Fruit fly (Drosophila melanogaster) whole organism, larva: Measurements from ENCODE around the gene CG43980.

Source experiments
- noc ChIP-seq: fragments of 200-800 bp; sonication (Bioruptor generic); optimal IDR thresholded peaks from 3 replicates; lab custom pipeline; 2019; ENCODE audit warnings: missing biosample characterization, mild to moderate bottlenecking, missing genetic modification characterization, moderate library complexity

Gene CG43980

DNA sequence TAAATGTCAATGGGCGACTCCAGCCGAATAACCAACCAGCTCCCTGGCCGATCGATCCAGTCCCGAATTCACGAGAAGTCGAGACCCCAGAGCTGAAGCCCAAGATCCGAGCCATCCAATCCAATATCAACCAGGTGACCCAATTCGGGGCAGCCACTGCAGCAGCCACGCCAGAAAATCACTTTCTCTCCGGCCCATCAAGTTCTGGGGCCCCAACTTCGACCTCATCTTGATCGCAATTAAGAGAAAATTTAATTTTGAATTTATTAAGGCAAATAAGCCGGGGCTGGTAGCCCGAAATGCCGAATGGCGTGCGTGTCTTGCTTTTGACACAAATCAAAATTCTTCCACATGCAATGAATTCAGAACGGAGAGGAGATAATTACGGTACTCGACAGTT, 3.1 kb downstream of the CG43980 start:
- no peak for TF ChIP-seq noc (tag; lab: Kevin White, UChicago)

DNA sequence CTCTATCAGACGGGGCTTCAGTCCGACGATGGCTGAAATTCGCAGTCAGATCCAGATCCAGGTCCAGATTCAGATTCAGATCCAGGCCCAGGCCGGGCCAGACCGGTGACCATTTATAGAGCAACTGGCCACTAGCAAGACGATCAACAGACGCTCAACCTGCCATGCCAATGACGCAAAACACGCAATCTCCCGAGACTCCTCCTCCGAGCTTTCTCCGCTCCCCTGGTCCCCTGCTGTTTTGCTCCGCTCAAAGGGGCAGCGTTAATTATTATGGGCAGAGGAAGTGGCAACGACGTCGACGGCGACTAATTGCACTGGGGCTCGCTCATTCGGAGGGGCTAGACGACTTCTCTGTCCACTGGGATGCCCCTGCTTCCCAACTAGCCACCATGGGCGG, 6.7 kb downstream of the CG43980 start:
- TF ChIP-seq noc (tag; lab: Kevin White, UChicago) = no peak

DNA sequence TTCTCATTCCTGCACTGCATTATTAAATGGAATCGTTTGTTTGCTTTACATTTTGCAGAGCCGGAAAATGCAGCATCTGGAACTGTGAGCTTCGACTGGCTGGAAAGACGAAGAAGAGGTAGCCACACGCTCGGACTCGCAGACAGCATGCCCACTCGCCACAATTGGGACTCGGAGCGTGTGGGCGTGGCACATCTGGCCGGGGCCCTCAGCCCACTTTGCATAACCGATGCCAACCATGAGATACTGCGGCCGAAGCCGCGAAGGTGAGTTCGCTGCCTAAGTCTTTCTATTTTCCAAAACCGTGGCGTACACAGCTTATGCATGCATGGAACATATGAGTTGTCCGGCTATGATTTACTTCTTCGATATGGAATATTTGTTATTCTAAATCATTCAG, 7.4 kb downstream of the CG43980 start:
- no peak for TF ChIP-seq noc (tag; lab: Kevin White, UChicago)

DNA sequence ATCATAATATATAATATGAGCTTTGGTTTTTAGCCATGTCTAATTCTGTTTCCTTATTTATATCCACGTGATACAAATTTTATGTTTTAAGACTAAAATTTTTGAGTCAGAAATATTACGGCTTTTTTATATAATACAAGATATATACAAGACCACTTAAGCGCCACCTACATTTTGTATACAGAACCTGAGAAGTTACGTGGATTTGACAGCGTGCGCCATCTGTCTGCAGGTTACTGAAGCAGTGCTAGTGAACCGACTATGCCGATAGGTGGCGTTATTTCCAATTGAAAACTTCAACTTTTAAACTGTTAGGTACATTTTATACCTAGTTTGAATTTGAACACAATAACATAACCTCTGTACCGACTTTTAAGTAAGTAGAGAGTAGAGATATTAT, 8.0 kb downstream of the CG43980 start:
- no peak for TF ChIP-seq noc (tag; lab: Kevin White, UChicago)

DNA sequence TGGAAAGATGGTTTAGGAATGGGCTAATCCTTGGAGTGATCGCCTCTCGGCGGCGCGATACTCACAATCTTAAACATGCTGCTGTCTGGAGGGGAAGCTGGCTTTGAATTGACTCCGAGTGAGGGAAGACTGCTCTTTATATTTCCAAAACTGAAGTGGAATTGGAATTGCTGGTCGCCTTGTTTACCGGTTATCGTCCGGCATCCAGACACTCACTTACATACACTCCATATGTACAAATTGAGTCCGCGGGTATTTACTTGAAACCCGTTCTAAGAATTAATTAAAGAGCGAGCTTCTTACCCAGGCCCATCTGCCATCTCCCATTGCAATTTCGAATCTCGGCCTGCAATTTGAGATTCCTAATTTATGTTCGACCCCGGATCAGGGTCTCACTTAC, 22.1 kb downstream of the CG43980 start, which contains the start of gene Cpr78E:
Cpr78E (minus strand) TSS at position 101 of the 400 bp plus-strand sequence.
- TF ChIP-seq noc (tag; lab: Kevin White, UChicago) = no peak

DNA sequence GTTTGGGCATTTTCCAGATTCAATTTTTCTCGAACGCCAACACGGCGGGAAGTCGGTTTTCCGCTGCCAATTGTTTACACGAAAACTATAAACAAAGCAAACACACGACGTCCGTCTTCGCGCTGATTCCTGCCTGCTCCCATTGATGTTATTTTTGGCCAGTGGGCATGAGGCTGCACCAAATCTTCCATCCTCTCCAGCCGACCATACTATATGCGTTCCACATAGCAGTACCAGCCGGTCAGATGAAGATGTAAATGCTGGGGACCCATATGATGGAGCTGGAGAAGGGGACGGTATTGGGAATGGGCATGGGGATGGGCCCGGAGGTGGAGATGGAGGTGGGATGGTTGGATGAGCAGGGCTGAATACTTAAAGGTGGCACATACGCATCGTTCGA, 22.8 kb downstream of the CG43980 start:
- TF ChIP-seq noc (tag; lab: Kevin White, UChicago) = no peak

DNA sequence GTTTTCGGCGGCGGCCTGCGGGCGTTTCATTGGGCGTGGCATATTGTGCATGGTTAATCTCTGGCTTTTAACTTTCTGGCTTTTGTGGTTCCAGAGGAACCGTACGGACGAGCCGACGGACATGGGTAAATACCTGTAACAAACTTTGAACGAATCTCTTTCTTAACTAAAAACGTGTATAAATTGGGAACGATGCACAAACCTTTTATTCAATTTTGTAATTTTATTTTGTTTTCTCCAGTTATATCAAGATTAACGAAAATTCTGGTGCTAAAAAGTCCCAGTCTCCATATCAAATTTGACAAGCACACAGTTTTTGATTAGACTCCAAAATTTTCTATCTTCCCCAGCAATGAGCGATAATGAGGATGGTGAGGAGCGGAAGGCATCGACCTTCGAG, 27.1 kb downstream of the CG43980 start, which contains the start of gene CG11249:
CG11249 (plus strand) TSS at position 301 of the 400 bp plus-strand sequence.
- TF ChIP-seq noc (tag; lab: Kevin White, UChicago) = no peak

DNA sequence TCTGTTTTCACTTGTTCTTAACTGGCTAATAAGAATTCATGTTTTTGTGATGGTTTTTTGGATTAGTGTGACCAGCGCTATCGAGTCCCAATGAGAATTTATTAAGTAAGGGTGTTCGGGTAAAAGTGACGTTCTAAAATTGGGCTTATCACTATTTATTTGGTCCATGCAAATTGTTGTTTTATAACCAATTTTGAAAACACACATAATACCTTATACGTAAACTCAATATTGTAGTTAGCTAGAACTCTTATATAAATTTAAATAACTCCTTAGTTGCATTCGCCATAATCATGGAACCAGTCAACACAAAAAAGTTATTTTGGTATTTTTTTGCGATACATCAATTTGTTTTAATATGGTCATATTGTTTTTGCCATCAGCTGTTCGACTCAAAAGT, 34.9 kb downstream of the CG43980 start, which contains the start of the genes Als2 and CG11248:
Als2 (minus strand) TSS at position 69 of the 400 bp plus-strand sequence.
CG11248 (plus strand) TSS at position 364 of the 400 bp plus-strand sequence.
- no peak for TF ChIP-seq noc (tag; lab: Kevin White, UChicago)

DNA sequence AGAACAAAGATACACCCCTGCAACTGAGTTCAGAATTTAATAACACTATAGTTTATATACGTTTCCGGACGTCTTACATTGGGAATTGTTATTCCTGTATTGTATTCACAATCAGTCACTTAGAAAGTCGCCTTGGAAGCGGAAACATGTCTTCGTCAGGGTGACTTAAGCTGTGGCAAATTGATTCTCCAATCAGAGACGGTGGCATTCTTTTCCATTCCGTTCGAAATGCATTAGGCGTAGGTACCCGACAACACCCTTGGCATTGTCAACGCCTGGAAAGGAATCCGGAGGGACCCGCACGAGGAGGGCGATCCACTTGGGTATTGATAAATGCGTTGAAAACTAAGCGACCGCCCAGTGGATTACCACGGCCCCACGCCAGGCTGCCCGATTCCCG, 39.2 kb downstream of the CG43980 start, which contains the start of gene Sfp78E:
Sfp78E (minus strand) TSS at position 101 of the 400 bp plus-strand sequence.
- TF ChIP-seq noc (tag; lab: Kevin White, UChicago) = no peak

DNA sequence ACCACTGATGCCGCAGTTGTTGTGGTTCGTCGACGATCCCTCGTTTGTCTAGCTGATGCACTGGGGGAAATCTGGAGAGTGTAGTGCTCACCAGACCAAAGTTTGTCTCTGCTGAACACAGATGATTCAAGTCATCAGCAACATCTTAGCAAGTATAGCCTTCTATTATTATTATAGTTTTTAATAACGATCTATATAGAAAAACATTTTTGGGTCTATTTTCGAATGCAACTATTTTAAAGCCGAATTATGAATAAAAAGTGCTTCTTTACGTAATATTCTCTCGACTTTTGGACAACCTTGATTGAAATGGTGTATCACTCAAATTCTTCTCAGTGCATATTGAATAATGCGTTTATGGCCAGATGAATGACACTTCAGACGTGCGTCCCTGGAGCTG, 41.0 kb downstream of the CG43980 start:
- no peak for TF ChIP-seq noc (tag; lab: Kevin White, UChicago)

DNA sequence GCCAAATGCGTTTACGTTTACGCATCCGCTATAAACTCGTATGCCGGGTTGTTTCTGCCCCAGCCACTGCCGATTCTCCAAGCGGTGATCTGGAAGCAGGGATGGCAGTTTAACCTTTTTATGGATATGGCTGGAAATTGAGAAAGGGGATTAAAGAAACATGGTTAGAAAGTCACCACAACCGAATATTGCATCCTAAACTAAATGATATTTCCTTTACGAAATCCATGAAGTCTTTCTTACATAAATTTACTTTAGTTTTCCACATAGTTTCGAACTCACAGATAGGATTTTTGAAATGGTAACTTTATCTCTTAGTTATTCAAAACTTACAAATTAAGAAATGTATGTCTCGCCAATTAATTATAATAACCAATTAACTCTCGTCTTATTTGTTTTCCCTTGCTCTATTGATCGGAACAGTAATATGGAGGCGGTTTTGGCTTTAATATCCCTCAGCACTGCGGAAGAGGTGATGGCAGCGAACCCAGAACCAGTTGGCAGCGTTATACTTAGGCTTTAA, 43.9 kb downstream of the CG43980 start:
- TF ChIP-seq noc (tag; lab: Kevin White, UChicago) = no peak

DNA sequence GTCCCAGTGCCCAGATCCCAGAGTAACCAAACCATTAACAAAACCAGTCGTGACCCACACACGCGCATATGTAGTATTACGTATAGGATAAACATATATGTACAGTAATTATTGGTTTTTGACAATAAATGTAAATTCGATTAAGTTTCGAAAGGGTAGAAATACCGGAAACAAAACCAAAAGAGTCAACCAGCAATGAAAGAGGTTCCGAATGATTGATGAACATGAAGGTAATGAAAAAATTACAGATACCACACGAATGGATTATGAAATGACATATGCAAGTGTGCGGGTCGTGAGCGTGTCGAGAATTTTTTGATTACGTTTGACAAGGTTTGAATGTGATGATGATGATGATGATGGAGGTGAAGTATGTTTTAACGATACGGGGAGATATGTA, 49.9 kb downstream of the CG43980 start:
- TF ChIP-seq noc (tag; lab: Kevin White, UChicago) = no peak

DNA sequence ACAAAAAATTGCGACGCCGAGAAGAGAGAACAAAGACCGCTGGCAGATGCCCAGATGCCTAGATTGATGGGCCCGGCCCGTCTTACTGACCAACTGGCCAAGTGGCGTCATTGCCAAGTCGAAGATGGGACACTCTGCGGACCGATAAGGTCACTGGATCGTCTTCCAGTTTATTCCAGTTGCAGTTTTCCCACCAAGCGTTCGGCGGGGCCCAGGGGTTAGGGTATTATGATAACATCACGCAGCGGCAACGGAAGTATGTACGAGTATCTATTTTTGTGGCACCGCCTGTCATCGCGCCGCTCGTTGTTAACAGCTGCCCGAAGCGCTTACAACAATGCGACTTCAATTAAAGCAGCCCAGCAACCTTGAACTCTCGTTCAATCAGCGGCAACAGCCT, 55.3 kb downstream of the CG43980 start:
- no peak for TF ChIP-seq noc (tag; lab: Kevin White, UChicago)

DNA sequence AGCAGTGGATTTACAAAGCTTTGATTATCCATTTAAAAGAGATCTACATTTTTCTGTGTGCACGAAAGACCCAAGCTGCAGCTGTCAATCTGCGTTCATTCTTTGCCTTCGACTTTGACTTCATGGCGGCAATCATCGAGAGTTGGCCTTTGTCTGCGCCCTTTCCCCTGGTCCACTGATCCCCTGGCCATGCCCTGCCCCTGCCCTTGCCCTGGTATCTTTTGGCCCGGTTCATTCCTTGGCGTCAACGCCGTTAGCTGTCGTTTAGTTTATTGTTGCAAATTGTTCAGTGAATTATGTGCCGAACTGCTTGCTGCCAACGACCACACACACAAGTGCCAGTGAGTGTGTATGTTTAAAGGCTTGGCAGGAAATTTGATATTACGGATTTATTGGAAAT, 56.2 kb downstream of the CG43980 start:
- no peak for TF ChIP-seq noc (tag; lab: Kevin White, UChicago)

DNA sequence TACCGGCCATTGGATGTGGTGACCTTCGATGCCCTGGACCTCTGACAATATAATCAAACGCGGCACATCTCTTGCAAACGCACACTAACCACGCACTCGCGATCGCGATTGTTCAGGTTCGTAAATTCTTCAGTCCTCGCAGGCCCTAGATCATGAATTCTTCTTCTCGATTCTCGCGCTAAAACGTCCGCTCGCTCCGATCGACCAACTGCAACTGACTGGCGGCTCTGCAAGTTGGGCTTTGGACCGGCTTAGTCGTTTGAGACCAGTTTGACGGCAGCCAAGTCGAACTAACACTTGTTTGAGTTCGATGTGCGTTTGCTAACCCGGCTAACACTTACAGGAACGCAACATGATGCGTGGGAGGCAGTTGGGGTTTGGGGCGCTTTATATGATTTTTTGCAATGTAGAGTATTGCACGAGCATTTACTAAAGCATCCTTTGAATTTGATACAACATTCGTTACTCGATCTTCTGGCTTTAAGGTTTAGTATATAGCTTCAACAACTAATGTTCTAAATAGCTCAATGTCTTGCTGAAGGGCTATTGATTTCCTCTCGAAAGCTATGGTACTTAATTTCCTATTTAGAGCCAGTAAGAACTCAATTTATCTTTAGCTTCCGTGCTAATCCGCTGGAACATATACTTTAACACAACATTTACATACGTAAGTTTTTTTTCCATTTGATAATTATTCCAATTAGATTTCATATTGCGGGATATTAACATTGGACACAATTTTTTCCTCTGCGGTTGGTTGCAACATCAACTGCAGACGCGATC, 61.6 kb downstream of the CG43980 start, which contains the start of gene CG32447:
CG32447 (minus strand) TSS at position 222 of the 783 bp plus-strand sequence.
- TF ChIP-seq noc (tag; lab: Kevin White, UChicago) = no peak

DNA sequence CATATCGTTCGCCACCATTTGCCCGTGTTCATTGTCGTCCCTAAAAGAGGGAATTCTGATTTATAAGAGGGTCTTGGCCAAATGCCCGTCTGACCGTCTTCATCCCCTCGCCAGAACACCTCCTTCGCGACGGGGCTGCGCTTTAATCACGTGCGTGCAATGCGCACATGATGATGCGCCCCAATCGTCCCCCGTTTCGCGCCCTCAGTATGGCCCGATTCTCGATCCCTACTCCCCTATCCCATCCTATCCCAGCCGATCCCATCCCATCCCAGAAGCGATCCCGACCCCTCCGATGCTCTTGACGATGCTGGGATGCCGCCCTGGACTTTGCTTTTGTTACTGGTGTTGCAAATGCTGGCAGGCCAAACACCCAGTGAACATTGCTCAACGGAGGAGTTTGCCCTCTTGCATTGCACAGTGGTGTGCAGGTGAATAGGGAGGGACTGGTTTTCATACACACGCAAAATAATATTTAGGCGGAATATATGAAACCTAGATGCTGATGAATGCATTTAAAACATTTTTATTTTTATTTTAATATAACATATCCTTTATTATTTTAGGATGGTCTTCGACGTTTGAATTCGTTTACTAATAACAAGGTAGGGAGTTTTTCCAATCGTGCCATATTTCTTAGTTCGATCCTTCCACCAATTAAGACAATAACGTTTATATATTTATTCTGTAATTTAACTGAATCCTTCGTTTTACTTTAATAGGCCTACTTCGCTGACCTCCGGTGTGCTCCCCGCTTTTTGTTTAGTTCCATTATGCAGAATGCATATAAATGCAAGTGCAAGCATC, 65.2 kb downstream of the CG43980 start:
- no peak for TF ChIP-seq noc (tag; lab: Kevin White, UChicago)
